Worm (Caenorhabditis elegans): Measurements from ENCODE around the gene F52D10.4.

F52D10.4 gene

ce11 chrX:11661625-11662024 is 44.4 kb downstream of the F52D10.4 start, which contains the start of gene sfxn-1.5 (continued):
- TF ChIP-seq hif-1 (tag; optimal IDR thresholded peaks at IDR 0.05) (peak in 1 of 2 experiments; percentile 23), nhr-6 (tag; optimal IDR thresholded peaks at IDR 0.05) (peak; percentile 37), hlh-30 (tag; optimal IDR thresholded peaks at IDR 0.05; ENCODE audit: insufficient read depth) (peak; percentile 16), php-3 (GFP tag; IDR thresholded peaks at IDR 0.05) (peak; percentile 60), madf-5 (GFP tag; IDR thresholded peaks at IDR 0.05) (no peak), unc-130 (GFP tag; optimal IDR thresholded peaks at IDR 0.05) (no peak), saeg-2 (GFP tag; IDR thresholded peaks at IDR 0.05) (no peak), mdl-1 (tag; optimal IDR thresholded peaks at IDR 0.05) (peak in 1 of 2 experiments; percentile 83), nhr-76 (tag; optimal IDR thresholded peaks at IDR 0.05) (no peak), cey-2 (tag; optimal IDR thresholded peaks at IDR 0.05; ENCODE audit: borderline replicate concordance, insufficient read depth) (no peak), ceh-32 (tag; optimal IDR thresholded peaks at IDR 0.05; ENCODE audit: poor library complexity) (no peak), F26F4.8 (GFP tag; conservative IDR thresholded peaks at IDR 0.05) (no peak)

ce11 chrX:11662069-11662468 is 44.8 kb downstream of the F52D10.4 start:
- TF ChIP-seq mxl-2 (GFP tag; conservative IDR thresholded peaks at IDR 0.05), result no peak
- 0 out of 2 replicates have a peak, but pooled peaks have one; percentile 9 for TF ChIP-seq tra-1 (GFP tag; IDR thresholded peaks at IDR 0.05)
- TF ChIP-seq F44E2.7 (GFP tag; IDR thresholded peaks at IDR 0.05), result no peak
- TF ChIP-seq lin-38 (GFP tag; IDR thresholded peaks at IDR 0.05), result no peak
- peak; percentile 30 for TF ChIP-seq dmd-6 (GFP tag; IDR thresholded peaks at IDR 0.05)
- no peak for TF ChIP-seq pha-4 (GFP tag; IDR thresholded peaks at IDR 0.05)
- TF ChIP-seq pha-4 (tag; optimal IDR thresholded peaks at IDR 0.05), result no peak
- TF ChIP-seq aha-1 (tag), result peak; percentile 37
- no peak for TF ChIP-seq T20F7.1 (GFP tag; optimal IDR thresholded peaks at IDR 0.05)
- TF ChIP-seq aly-2 (tag; optimal IDR thresholded peaks at IDR 0.05), result no peak
- TF ChIP-seq lir-3 (tag; optimal IDR thresholded peaks at IDR 0.05), result no peak
- no peak for TF ChIP-seq madf-5 (GFP tag; IDR thresholded peaks at IDR 0.05)
- no peak for TF ChIP-seq spr-3 (GFP tag; optimal IDR thresholded peaks at IDR 0.05)
- TF ChIP-seq hmg-1.1 (GFP tag; IDR thresholded peaks at IDR 0.05), result no peak
- TF ChIP-seq mes-2 (tag; optimal IDR thresholded peaks at IDR 0.05; ENCODE audit: poor library complexity, severe bottlenecking), result no peak
- TF ChIP-seq ctbp-1 (GFP tag; IDR thresholded peaks at IDR 0.05), result no peak
- TF ChIP-seq Y75B8A.6 (GFP tag; IDR thresholded peaks at IDR 0.05), result no peak
- TF ChIP-seq daf-12 (tag; optimal IDR thresholded peaks at IDR 0.05), result no peak
- TF ChIP-seq mdl-1 (tag; optimal IDR thresholded peaks at IDR 0.05), result no peak
- 0 out of 2 replicates have a peak, but pooled peaks have one; percentile 36 for TF ChIP-seq zfp-3 (GFP tag; conservative IDR thresholded peaks at IDR 0.05)
- no peak for TF ChIP-seq fkh-10 (GFP tag; optimal IDR thresholded peaks at IDR 0.05)
- TF ChIP-seq egl-27 (tag; optimal IDR thresholded peaks at IDR 0.05), result no peak
- TF ChIP-seq attf-4 (tag; optimal IDR thresholded peaks at IDR 0.05), result no peak
- TF ChIP-seq sdz-12 (GFP tag; optimal IDR thresholded peaks at IDR 0.05), result no peak
- no peak for TF ChIP-seq dmd-9 (GFP tag; IDR thresholded peaks at IDR 0.05)
- no peak for TF ChIP-seq rbr-2 (tag; optimal IDR thresholded peaks at IDR 0.05)
- no peak for TF ChIP-seq skn-1 (tag; optimal IDR thresholded peaks at IDR 0.05)
- peak; percentile 11 for TF ChIP-seq mxl-3 (GFP tag; optimal IDR thresholded peaks at IDR 0.05)
- no peak for TF ChIP-seq php-3 (GFP tag; IDR thresholded peaks at IDR 0.05)
- TF ChIP-seq ceh-20 (GFP tag; IDR thresholded peaks at IDR 0.05), result peak; percentile 38; the same call in 1 of the 2 replicates
- peak; percentile 86 for TF ChIP-seq hlh-30 (tag; optimal IDR thresholded peaks at IDR 0.05; ENCODE audit: insufficient read depth)
- TF ChIP-seq nhr-76 (tag; optimal IDR thresholded peaks at IDR 0.05), result no peak
- no peak for TF ChIP-seq lin-13 (GFP tag; optimal IDR thresholded peaks at IDR 0.05)
- TF ChIP-seq F10B5.3 (tag; optimal IDR thresholded peaks at IDR 0.05), result no peak
- peak in 1 of 2 experiments; percentile 4 for TF ChIP-seq unc-62 (GFP tag; optimal IDR thresholded peaks at IDR 0.05 in 1 of 2)
- TF ChIP-seq unc-62 (tag; optimal IDR thresholded peaks at IDR 0.05), result no peak
